Worm (Caenorhabditis elegans) whole organism, mixed stage, embryonic: Measurements from ENCODE around the gene B0403.5.

Experiments used
- bed-3 ChIP-seq: fragments of 200-800 bp; sonication (Bioruptor generic); optimal IDR thresholded peaks from 3 replicates; lab custom pipeline; 2018; ENCODE audit warnings: mild to moderate bottlenecking, missing genetic modification characterization, moderate library complexity, missing compliant biosample characterization
- blmp-1 ChIP-seq: fragments of 150-350 bp; optimal IDR thresholded peaks from 2 replicates; lab custom pipeline; 2014; ENCODE audit warnings: missing biosample characterization, missing genetic modification characterization
- ceh-39 ChIP-seq: fragments of 150-350 bp; optimal IDR thresholded peaks from 2 replicates; lab custom pipeline; 2014; ENCODE audit warnings: missing biosample characterization, missing genetic modification characterization
- ceh-43 ChIP-seq: fragments of 200-800 bp; sonication (Bioruptor generic); optimal IDR thresholded peaks from 2 replicates; lab custom pipeline; 2018; ENCODE audit warnings: mild to moderate bottlenecking, missing genetic modification characterization, moderate library complexity, missing compliant biosample characterization
- cnd-1 ChIP-seq: fragments of 200-800 bp; sonication (Bioruptor generic); optimal IDR thresholded peaks from 2 replicates; lab custom pipeline; 2018; ENCODE audit warnings: mild to moderate bottlenecking, missing genetic modification characterization, missing compliant biosample characterization
- drap-1 ChIP-seq: fragments of 200-800 bp; sonication (Bioruptor generic); optimal IDR thresholded peaks from 3 replicates; lab custom pipeline; 2018; ENCODE audit warnings: mild to moderate bottlenecking, missing genetic modification characterization, missing compliant biosample characterization
- elt-1 ChIP-seq: sonication (generic microtip); optimal IDR thresholded peaks from 2 replicates; lab custom pipeline; 2017; ENCODE audit warnings: missing genetic modification characterization, mild to moderate bottlenecking, missing compliant biosample characterization, antibody characterized with exemption, moderate library complexity, borderline replicate concordance; ENCODE audit not compliant: insufficient read depth
- flh-1 ChIP-seq: fragments of 200-800 bp; sonication (Bioruptor generic); optimal IDR thresholded peaks from 2 replicates; lab custom pipeline; 2018; ENCODE audit warnings: mild to moderate bottlenecking, missing genetic modification characterization, moderate library complexity, missing compliant biosample characterization
- ham-2 ChIP-seq: fragments of 200-800 bp; sonication (Bioruptor generic); optimal IDR thresholded peaks from 2 replicates; lab custom pipeline; 2018; ENCODE audit warnings: mild to moderate bottlenecking, missing genetic modification characterization, missing compliant biosample characterization
- hlh-1 ChIP-seq: fragments of 150-350 bp; optimal IDR thresholded peaks from 2 replicates; lab custom pipeline; 2014; ENCODE audit warnings: missing biosample characterization, missing genetic modification reagents, missing genetic modification characterization
- lin-13 ChIP-seq: fragments of 150-350 bp; optimal IDR thresholded peaks from 2 replicates; lab custom pipeline; 2014; ENCODE audit warnings: missing biosample characterization, missing genetic modification characterization
- mab-5 ChIP-seq: fragments of 150-350 bp; optimal IDR thresholded peaks from 2 replicates; lab custom pipeline; 2014; ENCODE audit warnings: missing biosample characterization, missing genetic modification characterization
- mep-1 ChIP-seq: fragments of 150-350 bp; optimal IDR thresholded peaks from 2 replicates; lab custom pipeline; 2017; ENCODE audit warnings: missing biosample characterization, missing genetic modification reagents, missing genetic modification characterization, inconsistent platforms
- mls-2 ChIP-seq: sonication (generic microtip); optimal IDR thresholded peaks from 2 replicates; lab custom pipeline; 2016; ENCODE audit warnings: mild to moderate bottlenecking, missing genetic modification characterization, moderate library complexity, missing compliant biosample characterization
- nhr-2 ChIP-seq: fragments of 150-350 bp; optimal IDR thresholded peaks from 2 replicates; lab custom pipeline; 2014; ENCODE audit warnings: missing biosample characterization, missing genetic modification characterization
- nhr-237 ChIP-seq: fragments of 150-350 bp; optimal IDR thresholded peaks from 2 replicates; lab custom pipeline; 2014; ENCODE audit warnings: missing biosample characterization, missing genetic modification characterization
- nhr-76 ChIP-seq: sonication (generic microtip); optimal IDR thresholded peaks from 2 replicates; lab custom pipeline; 2017; ENCODE audit warnings: missing biosample characterization, missing genetic modification characterization
- pha-4 ChIP-seq: fragments of 150-350 bp; optimal IDR thresholded peaks from 2 replicates; lab custom pipeline; 2018; ENCODE audit warnings: missing biosample characterization, missing genetic modification reagents, missing genetic modification characterization
- sem-2 ChIP-seq: fragments of 200-800 bp; sonication (Bioruptor generic); optimal IDR thresholded peaks from 2 replicates; lab custom pipeline; 2018; ENCODE audit warnings: mild to moderate bottlenecking, missing genetic modification characterization, missing compliant biosample characterization
- snpc-4 ChIP-seq: fragments of 150-350 bp; optimal IDR thresholded peaks from 2 replicates; lab custom pipeline; 2014; ENCODE audit warnings: missing biosample characterization, missing genetic modification characterization
- sptf-1 ChIP-seq: sonication (generic microtip); optimal IDR thresholded peaks from 2 replicates; lab custom pipeline; 2017; ENCODE audit warnings: mild to moderate bottlenecking, missing genetic modification characterization, moderate library complexity, missing compliant biosample characterization
- tbx-8 ChIP-seq: fragments of 200-800 bp; sonication (Bioruptor generic); optimal IDR thresholded peaks from 2 replicates; lab custom pipeline; 2018; ENCODE audit warnings: mild to moderate bottlenecking, missing genetic modification characterization, moderate library complexity, missing compliant biosample characterization
- unc-120 ChIP-seq: sonication (generic microtip); optimal IDR thresholded peaks from 2 replicates; lab custom pipeline; 2017; ENCODE audit warnings: missing genetic modification characterization, missing compliant biosample characterization; ENCODE audit not compliant: poor library complexity, severe bottlenecking
- zip-8 ChIP-seq: fragments of 150-350 bp; optimal IDR thresholded peaks from 2 replicates; lab custom pipeline; 2014; ENCODE audit warnings: missing biosample characterization, missing genetic modification characterization

The B0403.5 gene

DNA sequence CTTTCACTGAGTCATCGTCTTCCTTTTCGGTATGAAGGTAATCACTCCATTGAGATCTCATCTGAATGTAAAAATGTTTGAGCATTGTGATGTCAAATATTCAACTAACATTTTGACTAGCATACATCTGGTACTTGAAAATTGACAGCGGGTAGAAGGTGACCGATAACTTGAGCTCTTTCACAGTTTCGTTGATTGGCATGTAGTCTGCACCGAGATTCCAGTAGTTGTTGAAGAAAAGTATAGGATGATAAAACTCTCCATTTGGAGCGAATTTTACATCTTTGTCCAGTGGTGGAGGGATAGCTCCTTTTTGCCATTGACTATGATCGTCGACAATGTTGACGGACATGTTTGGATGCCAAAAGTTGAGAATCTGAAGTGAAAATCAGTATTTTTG, 41.5 kb downstream of the B0403.5 start:
- no peak for TF ChIP-seq cnd-1 (tag; lab: Kevin White, UChicago)
- TF ChIP-seq mab-5 (tag; lab: Kevin White, UChicago): no peak
- TF ChIP-seq drap-1: no peak
- no peak for TF ChIP-seq nhr-237 (tag; lab: Kevin White, UChicago)
- no peak for TF ChIP-seq lin-13
- TF ChIP-seq tbx-8: no peak
- TF ChIP-seq hlh-1: no peak
- no peak for TF ChIP-seq nhr-2 (tag; lab: Kevin White, UChicago)
- no peak for TF ChIP-seq flh-1 (GFP tag; lab: Kevin White, UChicago)
- no peak for TF ChIP-seq bed-3 (GFP tag; lab: Kevin White, UChicago)
- TF ChIP-seq, all 35 proteins: peak for 0

DNA sequence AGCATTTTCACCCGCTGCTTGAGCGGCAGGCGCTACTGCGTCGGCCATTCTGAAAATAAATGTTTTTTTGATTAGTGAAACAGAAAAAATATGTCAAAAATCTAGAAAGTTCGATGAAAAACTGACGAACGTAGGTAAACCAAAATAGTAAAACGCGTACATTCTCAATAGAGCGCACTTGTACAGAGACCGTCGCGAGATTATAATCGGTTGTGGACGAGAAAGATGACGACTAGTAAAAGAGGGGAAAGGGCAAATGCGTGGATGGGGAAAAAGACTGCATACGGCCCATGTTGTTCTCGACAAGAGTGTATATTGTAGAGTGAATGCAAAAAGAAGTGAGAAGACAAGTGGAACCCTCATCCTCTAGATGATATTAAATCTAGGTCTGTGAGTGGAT, 42.8 kb downstream of the B0403.5 start, which contains the start of gene C36B7.6:
TSS of gene C36B7.6 (minus strand) at position 49 of the 400 bp plus-strand sequence.
- TF ChIP-seq zip-8 (tag; lab: Kevin White, UChicago): no peak
- no peak for TF ChIP-seq sem-2 (GFP tag; lab: Kevin White, UChicago)
- peak; percentile 42 for TF ChIP-seq ceh-39 (tag; lab: Kevin White, UChicago)
- no peak for TF ChIP-seq snpc-4
- TF ChIP-seq nhr-237 (tag; lab: Kevin White, UChicago): no peak
- no peak for TF ChIP-seq flh-1 (GFP tag; lab: Kevin White, UChicago)
- TF ChIP-seq tbx-8: no peak
- TF ChIP-seq cnd-1 (tag; lab: Kevin White, UChicago): no peak
- TF ChIP-seq nhr-76 (tag; lab: Kevin White, UChicago): no peak
- no peak for TF ChIP-seq unc-120 (tag; lab: Kevin White, UChicago)
- peak; percentile 20 for TF ChIP-seq elt-1 (tag; lab: Kevin White, UChicago)
- no peak for TF ChIP-seq ceh-43 (GFP tag; lab: Kevin White, UChicago)
- peak; percentile 41 for TF ChIP-seq lin-13
- peak; percentile 50 for TF ChIP-seq nhr-2 (tag; lab: Kevin White, UChicago)
- TF ChIP-seq mab-5 (tag; lab: Kevin White, UChicago): no peak
- no peak for TF ChIP-seq drap-1
- TF ChIP-seq sptf-1: no peak
- peak; percentile 43 for TF ChIP-seq hlh-1
- no peak for TF ChIP-seq blmp-1 (tag; lab: Kevin White, UChicago)
- peak; percentile 58 for TF ChIP-seq mep-1 (tag; lab: Kevin White, UChicago)
- no peak for TF ChIP-seq ham-2 (GFP tag; lab: Kevin White, UChicago)
- no peak for TF ChIP-seq mls-2 (tag; lab: Kevin White, UChicago)

DNA sequence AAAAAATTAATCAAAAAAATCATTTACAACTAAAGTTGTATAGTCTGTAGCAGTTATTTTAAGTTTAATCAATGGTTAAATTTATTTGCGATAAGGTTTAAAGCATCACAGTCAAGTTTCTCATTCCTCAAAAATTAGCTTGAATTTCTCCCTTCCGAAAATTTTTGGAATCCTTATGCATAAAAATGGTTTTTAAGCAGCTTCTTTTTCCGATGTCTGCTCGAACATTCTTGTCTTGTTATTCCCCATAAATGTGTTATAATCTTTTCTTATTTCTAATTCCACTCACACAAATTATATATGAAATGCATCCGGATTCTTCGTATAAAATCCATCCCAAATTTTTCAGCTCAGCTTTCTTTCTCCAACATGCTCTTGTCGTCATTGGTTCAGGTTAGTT, 44.0 kb downstream of the B0403.5 start, which contains the start of gene C36B7.3:
TSS of gene C36B7.3 (plus strand) at position 301 of the 400 bp plus-strand sequence.
- TF ChIP-seq sptf-1: no peak

DNA sequence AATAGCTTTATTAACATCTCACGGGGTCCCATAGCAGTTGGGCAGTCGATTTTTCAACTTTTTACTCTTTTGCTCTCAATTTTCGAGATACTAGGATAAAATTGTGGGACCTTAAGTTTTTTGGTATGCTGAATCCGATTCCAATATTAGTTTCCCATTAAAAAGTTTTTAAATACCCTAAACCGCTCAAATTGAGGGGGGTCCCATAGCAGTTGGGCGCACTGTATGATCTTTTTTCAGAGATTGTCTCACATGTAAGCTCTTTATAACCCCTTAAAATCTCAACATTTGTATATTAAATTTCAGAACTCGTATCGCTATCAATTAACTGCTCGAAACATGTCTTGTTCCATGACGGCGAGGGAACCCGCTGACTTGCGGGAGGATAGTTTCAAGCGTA, 48.6 kb downstream of the B0403.5 start, which contains the start of gene C36B7.2:
TSS of gene C36B7.2 (plus strand) at position 301 of the 400 bp plus-strand sequence.
- TF ChIP-seq unc-120 (tag; lab: Kevin White, UChicago) (no peak), hlh-1 (no peak), sem-2 (GFP tag; lab: Kevin White, UChicago) (no peak), pha-4 (tag; lab: Kevin White, UChicago) (no peak), lin-13 (no peak), blmp-1 (tag; lab: Kevin White, UChicago) (no peak), nhr-2 (tag; lab: Kevin White, UChicago) (no peak), sptf-1 (no peak), bed-3 (GFP tag; lab: Kevin White, UChicago) (no peak)
